Fruit fly (Drosophila melanogaster) whole organism: ENCODE results near the gene CG9098.

Experiments
- CG8478 ChIP-seq: fragments of >200 bp; optimal IDR thresholded peaks from 2 replicates; lab custom pipeline; 2018; ENCODE audit warnings: inconsistent platforms
- Dll ChIP-seq: fragments of >200 bp; optimal IDR thresholded peaks from 2 replicates; lab custom pipeline; 2017
- EcR ChIP-seq, 2 experiments: fragments of >200 bp; optimal IDR thresholded peaks; 2 replicates each; lab custom pipeline; 2017; ENCODE audit warnings: missing biosample characterization in 2 of 2, missing genetic modification characterization in 2 of 2, missing genetic modification reagents in 2 of 2
- pan ChIP-seq: fragments of >200 bp; optimal IDR thresholded peaks from 2 replicates; lab custom pipeline; 2017
- psq ChIP-seq: fragments of >200 bp; optimal IDR thresholded peaks from 2 replicates; lab custom pipeline; 2017
- usp ChIP-seq: fragments of >200 bp; optimal IDR thresholded peaks from 2 replicates; lab custom pipeline; 2017; ENCODE audit warnings: missing biosample characterization, missing genetic modification characterization, mixed read lengths

Gene CG9098

dm6 chr2L:6000065-6000464 is 12.1 kb downstream of the CG9098 start, which contains the start of gene Tsp26A:
Tsp26A (plus strand) TSS chr2L:6000228.
- no peak for TF ChIP-seq pan (lab: Kevin White, UChicago)
- no peak for TF ChIP-seq EcR (GFP tag; optimal IDR thresholded peaks at IDR 0.05; lab: Kevin White, UChicago)
- TF ChIP-seq psq (lab: Kevin White, UChicago) = no peak
- no peak for TF ChIP-seq CG8478 (lab: Kevin White, UChicago)
- no peak for TF ChIP-seq Dll (lab: Kevin White, UChicago)
- no peak for TF ChIP-seq usp (GFP tag; lab: Kevin White, UChicago)

dm6 chr2L:5999247-5999646 is 12.9 kb downstream of the CG9098 start, which contains the start of gene Kdm5:
Kdm5 (minus strand) TSS chr2L:5999501.
- no peak for TF ChIP-seq CG8478 (lab: Kevin White, UChicago)
- TF ChIP-seq usp (GFP tag; lab: Kevin White, UChicago) = no peak
- TF ChIP-seq psq (lab: Kevin White, UChicago) = no peak
- TF ChIP-seq pan (lab: Kevin White, UChicago) = no peak
- TF ChIP-seq EcR (GFP tag; optimal IDR thresholded peaks at IDR 0.05; lab: Kevin White, UChicago) = no peak
- TF ChIP-seq Dll (lab: Kevin White, UChicago) = no peak

- TF ChIP-seq pan (lab: Kevin White, UChicago) (no peak), psq (lab: Kevin White, UChicago) (no peak), Dll (lab: Kevin White, UChicago) (no peak)
Measured at dm6 chr2L:5998383-5998782, 13.8 kb downstream of the CG9098 start.

dm6 chr2L:5997609-5998229 is 14.4 kb downstream of the CG9098 start:
- TF ChIP-seq Dll (lab: Kevin White, UChicago) (peak; percentile 62), CG8478 (lab: Kevin White, UChicago) (no peak)

dm6 chr2L:5990447-5990846 is 21.7 kb downstream of the CG9098 start:
- no peak for TF ChIP-seq pan (lab: Kevin White, UChicago)
- TF ChIP-seq psq (lab: Kevin White, UChicago) = no peak
- no peak for TF ChIP-seq CG8478 (lab: Kevin White, UChicago)

dm6 chr2L:5988115-5989092 is 23.7 kb downstream of the CG9098 start:
- TF ChIP-seq Dll (lab: Kevin White, UChicago) (no peak), psq (lab: Kevin White, UChicago) (no peak), EcR (GFP tag; optimal IDR thresholded peaks at IDR 0.05; lab: Kevin White, UChicago) (no peak), pan (lab: Kevin White, UChicago) (no peak), usp (GFP tag; lab: Kevin White, UChicago) (no peak), CG8478 (lab: Kevin White, UChicago) (no peak)

- TF ChIP-seq Dll (lab: Kevin White, UChicago) = no peak
- no peak for TF ChIP-seq usp (GFP tag; lab: Kevin White, UChicago)
- TF ChIP-seq EcR (GFP tag; optimal IDR thresholded peaks at IDR 0.05; lab: Kevin White, UChicago) = no peak
- no peak for TF ChIP-seq CG8478 (lab: Kevin White, UChicago)
- TF ChIP-seq psq (lab: Kevin White, UChicago) = no peak
- TF ChIP-seq pan (lab: Kevin White, UChicago) = no peak
Measured at dm6 chr2L:5986940-5987339, 25.2 kb downstream of the CG9098 start.

- TF ChIP-seq Dll (lab: Kevin White, UChicago) (no peak), EcR (GFP tag; optimal IDR thresholded peaks at IDR 0.05; lab: Kevin White, UChicago) (no peak), usp (GFP tag; lab: Kevin White, UChicago) (no peak)
Measured at dm6 chr2L:5986094-5986493, 26.0 kb downstream of the CG9098 start, which contains the start of gene ifc. ifc (plus strand) TSS chr2L:5986348.

- TF ChIP-seq Dll (lab: Kevin White, UChicago) = no peak
- TF ChIP-seq CG8478 (lab: Kevin White, UChicago) = no peak
- TF ChIP-seq EcR (GFP tag; optimal IDR thresholded peaks at IDR 0.05; lab: Kevin White, UChicago) = no peak
- no peak for TF ChIP-seq usp (GFP tag; lab: Kevin White, UChicago)
- TF ChIP-seq pan (lab: Kevin White, UChicago) = no peak
- TF ChIP-seq psq (lab: Kevin White, UChicago) = no peak
Measured at dm6 chr2L:5983236-5983635, 28.9 kb downstream of the CG9098 start.

- TF ChIP-seq psq (lab: Kevin White, UChicago) (no peak), usp (GFP tag; lab: Kevin White, UChicago) (no peak), CG8478 (lab: Kevin White, UChicago) (peak; percentile 72), EcR (GFP tag; optimal IDR thresholded peaks at IDR 0.05; lab: Kevin White, UChicago) (no peak), pan (lab: Kevin White, UChicago) (no peak), Dll (lab: Kevin White, UChicago) (peak; percentile 69)
Measured at dm6 chr2L:5982334-5982987, 29.7 kb downstream of the CG9098 start.
